Worm (Caenorhabditis elegans) whole organism, mixed stage, embryonic: ENCODE data around the gene C55C3.4.

ENCODE experiments used
- ham-2 ChIP-seq: fragments of 200-800 bp; sonication (Bioruptor generic); optimal IDR thresholded peaks from 2 replicates; lab custom pipeline; 2018; ENCODE audit warnings: mild to moderate bottlenecking, missing genetic modification characterization, missing compliant biosample characterization
- lin-13 ChIP-seq: fragments of 150-350 bp; optimal IDR thresholded peaks from 2 replicates; lab custom pipeline; 2014; ENCODE audit warnings: missing biosample characterization, missing genetic modification characterization
- nhr-28 ChIP-seq: fragments of 150-350 bp; optimal IDR thresholded peaks from 2 replicates; lab custom pipeline; 2014; ENCODE audit warnings: missing biosample characterization, missing genetic modification characterization
- snpc-4 ChIP-seq: fragments of 150-350 bp; optimal IDR thresholded peaks from 2 replicates; lab custom pipeline; 2014; ENCODE audit warnings: missing biosample characterization, missing genetic modification characterization

ce11 chrIV:5630156-5630555, 47.8 kb downstream of the C55C3.4 start, which contains the start of gene srd-12:
- TF ChIP-seq snpc-4 (no peak), nhr-28 (tag; lab: Kevin White, UChicago) (no peak), ham-2 (GFP tag; lab: Kevin White, UChicago) (no peak), lin-13 (tag; lab: Kevin White, UChicago) (no peak)
